Worm (Caenorhabditis elegans) whole organism, early embryonic: ENCODE measurements around the gene bre-3.

Experiments used
- B0310.2 ChIP-seq: sonication (generic microtip); optimal IDR thresholded peaks from 2 replicates; lab custom pipeline; 2016; ENCODE audit warnings: mild to moderate bottlenecking, missing genetic modification characterization, missing compliant biosample characterization
- F13C5.2 ChIP-seq: sonication (generic microtip); optimal IDR thresholded peaks from 2 replicates; lab custom pipeline; 2017; ENCODE audit warnings: mild to moderate bottlenecking, missing genetic modification characterization, inconsistent platforms, missing compliant biosample characterization
- aly-1 ChIP-seq: sonication (generic microtip); optimal IDR thresholded peaks from 2 replicates; lab custom pipeline; 2016; ENCODE audit warnings: missing genetic modification characterization, missing compliant biosample characterization
- ama-1 ChIP-seq: fragments of 150-350 bp; optimal IDR thresholded peaks from 2 replicates; lab custom pipeline; 2014
- ets-7 ChIP-seq: sonication (generic microtip); optimal IDR thresholded peaks from 2 replicates; lab custom pipeline; 2016; ENCODE audit warnings: missing genotype, missing genetic modification characterization, missing compliant biosample characterization
- flt-1 ChIP-seq: fragments of 200-800 bp; sonication (Bioruptor generic); IDR thresholded peaks from 2 replicates; pipeline ENCODE4 v1.3.6; 2022; ENCODE audit warnings: missing genetic modification characterization, missing compliant biosample characterization
- pes-1 ChIP-seq: fragments of 200-800 bp; sonication (Bioruptor generic); IDR thresholded peaks from 2 replicates; pipeline ENCODE4 v1.3.6; 2022; ENCODE audit warnings: missing genetic modification reagents, missing genetic modification characterization, missing compliant biosample characterization

- TF ChIP-seq F13C5.2 (tag; lab: Kevin White, UChicago) (no peak), B0310.2 (tag; lab: Kevin White, UChicago) (no peak), ets-7 (tag; lab: Kevin White, UChicago) (no peak), ama-1 (lab: Kevin White, UChicago) (no peak), aly-1 (no peak), pes-1 (GFP tag; lab: Robert Waterston, UW) (no peak), flt-1 (GFP tag; lab: Robert Waterston, UW) (no peak)
These were observed 26.4 kb upstream of the bre-3 start for ce11 chrIII:9511660-9512059.
